Worm (Caenorhabditis elegans) whole organism, L1 larva: ENCODE data around the gene psf-1.

ENCODE experiments used
- ama-1 ChIP-seq: fragments of 150-350 bp; optimal IDR thresholded peaks from 2 replicates; lab custom pipeline; 2014
- ceh-8 ChIP-seq: fragments of 200-800 bp; sonication (Bioruptor generic); optimal IDR thresholded peaks from 2 replicates; lab custom pipeline; 2018; ENCODE audit warnings: mild to moderate bottlenecking, missing genetic modification characterization, moderate library complexity, missing compliant biosample characterization
- fkh-4 ChIP-seq: sonication (generic microtip); optimal IDR thresholded peaks from 2 replicates; lab custom pipeline; 2016; ENCODE audit warnings: missing compliant biosample characterization, missing genetic modification characterization, borderline replicate concordance
- fos-1 ChIP-seq: fragments of 150-350 bp; optimal IDR thresholded peaks from 2 replicates; lab custom pipeline; 2014; ENCODE audit warnings: missing biosample characterization, missing genetic modification characterization
- lin-13 ChIP-seq: fragments of 150-350 bp; optimal IDR thresholded peaks from 2 replicates; lab custom pipeline; 2014; ENCODE audit warnings: missing biosample characterization, missing genetic modification reagents, missing genetic modification characterization
- lin-15B ChIP-seq: fragments of 150-350 bp; sonication (generic microtip); optimal IDR thresholded peaks from 3 replicates; lab custom pipeline; 2014; ENCODE audit warnings: missing biosample characterization, missing genetic modification characterization
- mef-2 ChIP-seq: fragments of 150-350 bp; optimal IDR thresholded peaks from 2 replicates; lab custom pipeline; 2014; ENCODE audit warnings: missing biosample characterization, missing genetic modification characterization
- nhr-47 ChIP-seq: sonication (generic microtip); optimal IDR thresholded peaks from 2 replicates; lab custom pipeline; 2016; ENCODE audit warnings: mild to moderate bottlenecking, missing genetic modification characterization, moderate library complexity, missing compliant biosample characterization
- skn-1 ChIP-seq: fragments of 150-350 bp; optimal IDR thresholded peaks from 2 replicates; lab custom pipeline; 2014; ENCODE audit warnings: missing biosample characterization, missing genetic modification characterization
- sox-4 ChIP-seq: sonication (generic microtip); optimal IDR thresholded peaks from 2 replicates; lab custom pipeline; 2016; ENCODE audit warnings: missing genetic modification characterization, missing compliant biosample characterization
- unc-62 ChIP-seq: fragments of 150-350 bp; optimal IDR thresholded peaks from 2 replicates; lab custom pipeline; 2014; ENCODE audit warnings: missing biosample characterization, missing genetic modification reagents, missing genetic modification characterization

DNA sequence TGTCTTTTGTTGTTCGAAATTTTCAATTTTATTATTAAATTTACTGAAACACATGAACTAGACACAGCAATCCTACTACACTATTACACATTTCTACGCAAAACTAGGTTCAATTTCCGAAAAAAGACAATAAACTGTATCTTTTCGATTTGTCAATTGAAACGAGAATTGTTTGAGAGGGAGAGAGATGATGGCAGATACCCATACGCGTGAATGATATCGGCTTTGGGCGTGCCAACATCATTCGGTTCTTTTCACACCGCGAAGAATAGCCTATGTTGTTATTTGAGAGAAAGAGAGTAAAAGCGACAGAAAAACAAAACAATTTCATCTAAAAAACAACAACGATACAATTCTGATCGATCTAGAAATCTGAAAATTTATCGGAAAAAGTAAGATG, 43.3 kb downstream of the psf-1 start:
- TF ChIP-seq sox-4 (tag; lab: Kevin White, UChicago), result no peak
- TF ChIP-seq ama-1 (lab: Kevin White, UChicago), result no peak
- TF ChIP-seq ceh-8 (GFP tag; lab: Kevin White, UChicago), result no peak
- no peak for TF ChIP-seq nhr-47
- no peak for TF ChIP-seq skn-1 (tag; lab: Kevin White, UChicago)
- no peak for TF ChIP-seq fos-1 (tag; lab: Kevin White, UChicago)
- no peak for TF ChIP-seq unc-62 (GFP tag; lab: Kevin White, UChicago)
- no peak for TF ChIP-seq lin-13
- no peak for TF ChIP-seq lin-15B (tag; lab: Kevin White, UChicago)
- TF ChIP-seq fkh-4 (tag; lab: Kevin White, UChicago), result no peak
- TF ChIP-seq mef-2, result no peak
